Worm (Caenorhabditis elegans) whole organism, midembryonic: ENCODE results near the gene qua-1.

Experiments
- T22C8.4 ChIP-seq: fragments of 200-800 bp; sonication (Bioruptor generic); IDR thresholded peaks from 2 replicates; pipeline ENCODE4 v1.3.6; 2022; ENCODE audit warnings: missing genetic modification characterization, missing compliant biosample characterization
- cog-1 ChIP-seq: sonication (generic microtip); optimal IDR thresholded peaks from 2 replicates; lab custom pipeline; 2016; ENCODE audit warnings: missing genetic modification characterization, missing compliant biosample characterization
- flt-1 ChIP-seq: fragments of 200-800 bp; sonication (Bioruptor generic); IDR thresholded peaks from 2 replicates; pipeline ENCODE4 v1.3.6; 2022; ENCODE audit warnings: missing genetic modification characterization, missing compliant biosample characterization
- klf-2 ChIP-seq: fragments of 200-800 bp; sonication (Bioruptor generic); conservative IDR thresholded peaks from 2 replicates; pipeline ENCODE4 v1.3.6; 2022; ENCODE audit warnings: missing genetic modification reagents, missing genetic modification characterization, missing compliant biosample characterization
- med-1 ChIP-seq: sonication (generic microtip); optimal IDR thresholded peaks from 2 replicates; lab custom pipeline; 2017; ENCODE audit warnings: missing genetic modification characterization, mild to moderate bottlenecking, missing compliant biosample characterization, antibody characterized with exemption, missing genetic modification reagents; ENCODE audit not compliant: insufficient read depth
- ref-1 ChIP-seq: fragments of 200-800 bp; sonication (Bioruptor generic); conservative IDR thresholded peaks from 2 replicates; pipeline ENCODE4 v1.3.6; 2022; ENCODE audit warnings: missing genetic modification reagents, missing genetic modification characterization, missing compliant biosample characterization
- tab-1 ChIP-seq: fragments of 200-800 bp; sonication (Bioruptor generic); IDR thresholded peaks from 2 replicates; pipeline ENCODE4 v1.3.6; 2022; ENCODE audit warnings: missing genetic modification characterization, missing compliant biosample characterization
- ztf-23 ChIP-seq: fragments of 200-800 bp; sonication (Bioruptor generic); IDR thresholded peaks from 2 replicates; pipeline ENCODE4 v1.3.6; 2022; ENCODE audit warnings: missing genetic modification reagents, missing genetic modification characterization, missing compliant biosample characterization
- ztf-29 ChIP-seq: fragments of 200-800 bp; sonication (Bioruptor generic); IDR thresholded peaks from 2 replicates; pipeline ENCODE4 v1.3.6; 2022; ENCODE audit warnings: missing genetic modification reagents, missing genetic modification characterization, missing compliant biosample characterization

Gene qua-1

DNA sequence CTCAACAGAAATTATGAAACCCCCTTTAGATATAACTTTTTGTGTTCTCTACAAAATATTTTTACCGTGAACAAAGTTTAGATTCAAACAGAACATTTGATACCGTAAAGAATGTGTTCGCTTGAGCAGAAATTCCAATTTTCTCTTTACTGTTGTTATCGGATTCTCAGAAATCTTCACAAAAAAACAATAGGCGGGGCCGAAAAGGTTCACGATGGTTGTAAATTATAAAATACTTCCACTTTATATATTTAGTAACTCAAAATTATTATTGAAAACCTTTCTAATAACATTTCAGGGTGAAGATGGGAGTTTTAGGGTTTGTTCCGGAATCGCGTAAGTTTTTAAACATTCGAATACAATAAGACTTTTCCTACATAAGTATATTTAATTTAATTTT lies 39.6 kb downstream of the qua-1 start, which contains the start of gene nlp-5:
Gene nlp-5, plus strand, starts transcription at position 301 of the 400 bp plus-strand sequence.
- TF ChIP-seq med-1 (GFP tag; lab: Kevin White, UChicago) (no peak), klf-2 (GFP tag; lab: Robert Waterston, UW) (no peak), tab-1 (GFP tag; lab: Robert Waterston, UW) (no peak), ztf-23 (GFP tag; lab: Robert Waterston, UW) (no peak), cog-1 (tag; lab: Kevin White, UChicago) (no peak)

DNA sequence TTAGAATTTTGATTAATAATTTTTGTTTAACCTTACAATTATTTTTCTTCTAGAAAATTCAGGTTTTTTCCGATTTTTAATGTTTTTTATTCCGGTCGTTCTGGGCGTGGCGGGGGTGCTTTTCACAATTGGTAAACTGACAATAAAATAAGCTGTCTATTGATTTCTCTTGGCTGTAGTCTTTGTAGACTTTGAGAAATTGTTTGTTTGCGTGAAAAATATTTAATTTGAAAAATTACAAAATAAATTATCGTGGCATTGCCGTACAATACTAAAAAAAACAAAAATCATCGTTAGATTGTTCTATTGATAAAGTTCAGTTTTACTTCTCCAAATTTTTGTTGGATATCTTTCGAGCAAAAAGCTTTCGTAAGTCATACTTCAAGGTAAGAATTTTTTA lies 47.9 kb downstream of the qua-1 start, which contains the start of gene F35C11.3:
Gene F35C11.3, plus strand, starts transcription at position 301 of the 400 bp plus-strand sequence.
- TF ChIP-seq med-1 (GFP tag; lab: Kevin White, UChicago): no peak
- TF ChIP-seq cog-1 (tag; lab: Kevin White, UChicago): no peak
- no peak for TF ChIP-seq flt-1 (GFP tag; lab: Robert Waterston, UW)
- no peak for TF ChIP-seq ztf-23 (GFP tag; lab: Robert Waterston, UW)
- no peak for TF ChIP-seq ref-1
- no peak for TF ChIP-seq klf-2 (GFP tag; lab: Robert Waterston, UW)
- TF ChIP-seq T22C8.4: no peak
- TF ChIP-seq tab-1 (GFP tag; lab: Robert Waterston, UW): no peak
- no peak for TF ChIP-seq ztf-29 (GFP tag; lab: Robert Waterston, UW)

DNA sequence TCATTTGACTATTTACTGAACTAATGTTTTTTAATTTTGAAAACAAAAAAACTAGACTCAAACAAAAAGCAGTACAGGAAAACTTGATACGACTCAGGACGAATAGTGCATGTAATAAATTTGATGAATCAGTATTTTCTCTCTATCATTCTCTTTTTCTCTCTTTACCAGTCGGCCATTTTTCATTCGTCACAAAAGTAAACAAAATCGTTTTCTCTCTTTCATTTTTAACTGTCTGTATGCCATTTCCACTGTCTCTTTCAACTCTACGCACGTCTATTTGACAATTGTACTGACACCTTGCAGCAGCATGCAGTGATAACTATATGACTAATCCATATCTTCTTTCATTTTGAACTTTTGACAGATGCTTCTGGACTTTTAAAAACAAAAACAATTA lies 50.1 kb downstream of the qua-1 start, which contains the start of the genes F35C11.2 and F35C11.4:
Gene F35C11.2, minus strand, starts transcription at position 90 of the 400 bp plus-strand sequence.
Gene F35C11.4, plus strand, starts transcription at position 260 of the 400 bp plus-strand sequence.
- TF ChIP-seq ztf-29 (GFP tag; lab: Robert Waterston, UW) (no peak), ref-1 (no peak), cog-1 (tag; lab: Kevin White, UChicago) (no peak)

DNA sequence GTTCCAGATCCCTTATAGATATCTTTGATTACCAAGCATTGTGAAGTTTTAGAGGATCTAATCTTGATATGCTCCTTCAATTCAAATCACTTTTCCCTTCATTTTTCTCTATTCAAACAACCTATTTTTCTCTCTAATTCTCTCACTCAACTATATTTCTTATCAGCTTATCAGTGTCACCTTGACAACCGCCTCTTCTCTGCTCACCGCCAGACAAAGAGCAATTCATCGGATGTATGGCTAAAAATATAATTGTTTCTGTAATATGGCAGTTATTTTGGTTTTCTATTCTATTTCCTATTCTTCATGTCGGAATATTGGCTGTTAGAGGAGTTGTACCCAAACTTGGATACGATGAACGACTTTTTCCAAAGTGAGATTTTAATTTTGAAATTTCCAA lies 51.1 kb downstream of the qua-1 start:
- TF ChIP-seq cog-1 (tag; lab: Kevin White, UChicago) (no peak), tab-1 (GFP tag; lab: Robert Waterston, UW) (no peak)

DNA sequence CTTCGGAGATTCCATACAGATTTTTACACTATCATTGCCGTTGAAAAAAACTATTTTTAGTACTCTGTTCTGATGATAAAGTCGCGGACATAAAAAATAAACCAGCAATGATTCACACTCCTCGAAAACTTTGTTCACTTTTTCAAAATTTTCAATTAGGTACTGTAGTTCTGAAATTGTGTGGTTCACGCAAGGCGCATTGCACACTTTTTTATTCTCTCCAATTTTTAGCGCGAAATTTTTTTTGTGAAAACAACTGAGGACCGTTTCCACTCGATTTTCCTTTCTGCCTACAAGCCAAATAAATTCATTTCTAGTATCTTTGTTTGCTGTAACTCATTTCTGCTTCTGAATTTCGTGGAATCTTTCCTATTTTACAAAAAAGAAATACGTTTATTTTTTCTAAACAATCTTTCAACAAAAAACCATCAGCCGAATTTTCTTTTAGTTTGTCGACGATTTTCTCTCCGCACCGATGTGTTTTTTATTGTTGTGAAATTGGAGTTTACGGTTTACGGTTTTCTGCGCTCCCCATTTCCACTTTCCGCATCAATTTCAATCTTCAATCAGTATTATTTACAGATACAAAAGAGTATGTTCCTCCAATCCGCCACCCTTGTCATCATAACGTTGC lies 54.7 kb downstream of the qua-1 start, which contains the start of gene F35C11.5:
Gene F35C11.5, plus strand, starts transcription at position 584 of the 634 bp plus-strand sequence.
- no peak for TF ChIP-seq ref-1
